Worm (Caenorhabditis elegans) whole organism, L4 larva: ENCODE measurements around the gene B0546.5.
A peak's percentile ranks its signal among the peaks of the same experiment; 100 is the strongest.
"Not testable (repeated sequence)": the region's sequence is repeated elsewhere in the genome, so short reads cannot be mapped to it uniquely, and the experiment has no call there.

Experiments used
- F26F4.8 ChIP-seq: fragments of 200-800 bp; sonication (Bioruptor generic); conservative IDR thresholded peaks from 2 replicates; pipeline ENCODE4 v1.3.6; 2022; ENCODE audit warnings: missing genetic modification characterization, missing compliant biosample characterization
- R02D3.7 ChIP-seq: fragments of 150-350 bp; sonication (generic microtip); optimal IDR thresholded peaks from 3 replicates; lab custom pipeline; 2014; ENCODE audit warnings: missing biosample characterization, missing genetic modification characterization
- T26A8.4 ChIP-seq: fragments of 200-800 bp; sonication (Bioruptor generic); IDR thresholded peaks from 2 replicates; pipeline ENCODE4 v1.3.6; 2022; ENCODE audit warnings: missing genetic modification characterization, missing compliant biosample characterization
- Y5F2A.4 ChIP-seq: fragments of 200-800 bp; sonication (Bioruptor generic); optimal IDR thresholded peaks from 2 replicates; lab custom pipeline; 2018; ENCODE audit warnings: mild to moderate bottlenecking, missing genetic modification characterization, missing compliant biosample characterization
- Y75B8A.6 ChIP-seq: fragments of 200-800 bp; sonication (Bioruptor generic); IDR thresholded peaks from 2 replicates; pipeline ENCODE4 v1.3.6; 2022; ENCODE audit warnings: missing genetic modification reagents, missing genetic modification characterization, missing compliant biosample characterization
- ama-1 ChIP-seq: fragments of 150-350 bp; optimal IDR thresholded peaks from 2 replicates; lab custom pipeline; 2014; ENCODE audit warnings: inconsistent platforms, mixed read lengths
- attf-4 ChIP-seq: sonication (generic microtip); optimal IDR thresholded peaks from 3 replicates; lab custom pipeline; 2017; ENCODE audit warnings: missing biosample characterization, missing genetic modification characterization
- ceh-20 ChIP-seq: fragments of 200-800 bp; sonication (Bioruptor generic); IDR thresholded peaks from 2 replicates; pipeline ENCODE4 v1.3.6; 2022; ENCODE audit warnings: missing genetic modification reagents, missing genetic modification characterization, missing compliant biosample characterization
- ceh-28 ChIP-seq: fragments of 150-350 bp; optimal IDR thresholded peaks from 2 replicates; lab custom pipeline; 2014; ENCODE audit warnings: missing biosample characterization, missing genetic modification reagents, missing genetic modification characterization
- ceh-62 ChIP-seq: sonication (generic microtip); optimal IDR thresholded peaks from 2 replicates; lab custom pipeline; 2017; ENCODE audit warnings: missing biosample characterization, missing genetic modification characterization
- ceh-82 ChIP-seq: sonication (generic microtip); optimal IDR thresholded peaks from 2 replicates; lab custom pipeline; 2017; ENCODE audit warnings: missing biosample characterization, missing genetic modification characterization
- ces-1 ChIP-seq: fragments of 150-350 bp; sonication (generic microtip); optimal IDR thresholded peaks from 4 replicates; lab custom pipeline; 2014; ENCODE audit warnings: missing biosample characterization, missing genetic modification reagents, missing genetic modification characterization
- daf-16 ChIP-seq, 3 experiments: sonication (generic microtip); optimal IDR thresholded peaks; 2 replicates each; lab custom pipeline; 2016 to 2017; ENCODE audit warnings: missing genetic modification characterization in 3 of 3, missing genetic modification reagents in 3 of 3, mild to moderate bottlenecking in 2 of 3, missing compliant biosample characterization in 2 of 3, missing biosample characterization in 1 of 3, moderate library complexity in 1 of 3
- daf-8 ChIP-seq: fragments of 200-800 bp; sonication (Bioruptor generic); IDR thresholded peaks from 2 replicates; pipeline ENCODE4 v1.3.6; 2022; ENCODE audit warnings: missing genetic modification characterization, missing compliant biosample characterization
- dmd-9 ChIP-seq: fragments of 200-800 bp; sonication (Bioruptor generic); IDR thresholded peaks from 2 replicates; pipeline ENCODE4 v1.3.6; 2022; ENCODE audit warnings: missing genetic modification reagents, missing genetic modification characterization, missing compliant biosample characterization
- egl-43 ChIP-seq: fragments of 200-800 bp; sonication (Bioruptor generic); IDR thresholded peaks from 2 replicates; pipeline ENCODE4 v1.3.6; 2022; ENCODE audit warnings: missing genetic modification reagents, missing genetic modification characterization, missing compliant biosample characterization
- hif-1 ChIP-seq, 2 experiments: sonication (generic microtip); optimal IDR thresholded peaks; 2 replicates each; lab custom pipeline; 2016 to 2017; ENCODE audit warnings: missing compliant biosample characterization in 2 of 2, missing genetic modification characterization in 2 of 2, missing genetic modification reagents in 2 of 2, missing genotype in 2 of 2, mild to moderate bottlenecking in 1 of 2
- hlh-30 ChIP-seq: sonication (generic microtip); optimal IDR thresholded peaks from 2 replicates; lab custom pipeline; 2017; ENCODE audit warnings: antibody characterized with exemption, mild to moderate bottlenecking, missing genetic modification characterization, missing compliant biosample characterization; ENCODE audit not compliant: insufficient read depth
- lin-13 ChIP-seq: fragments of 150-350 bp; optimal IDR thresholded peaks from 2 replicates; lab custom pipeline; 2014; ENCODE audit warnings: missing biosample characterization, missing genetic modification reagents, missing genetic modification characterization
- lin-15B ChIP-seq: fragments of 150-350 bp; sonication (generic microtip); optimal IDR thresholded peaks from 3 replicates; lab custom pipeline; 2014; ENCODE audit warnings: missing biosample characterization, missing genetic modification characterization
- madf-9 ChIP-seq: fragments of 200-800 bp; sonication (Bioruptor generic); conservative IDR thresholded peaks from 2 replicates; pipeline ENCODE4 v1.3.6; 2022; ENCODE audit warnings: missing genetic modification reagents, missing genetic modification characterization, missing compliant biosample characterization
- mdl-1 ChIP-seq, 2 experiments: fragments of 150-350 bp in 1 of 2; sonication (generic microtip) in 1 of 2; optimal IDR thresholded peaks; 2 replicates each; lab custom pipeline; 2014 to 2017; ENCODE audit warnings: missing biosample characterization in 2 of 2, missing genetic modification characterization in 2 of 2
- mes-2 ChIP-seq: sonication (generic microtip); optimal IDR thresholded peaks from 2 replicates; lab custom pipeline; 2016; ENCODE audit warnings: missing genotype, mild to moderate bottlenecking, missing genetic modification characterization, missing compliant biosample characterization; ENCODE audit not compliant: poor library complexity, severe bottlenecking
- nhr-25 ChIP-seq: sonication (generic microtip); optimal IDR thresholded peaks from 2 replicates; lab custom pipeline; 2017; ENCODE audit warnings: missing genetic modification characterization, mild to moderate bottlenecking, missing compliant biosample characterization, antibody characterized with exemption, moderate library complexity, borderline replicate concordance; ENCODE audit not compliant: insufficient read depth
- nhr-76 ChIP-seq: fragments of 150-350 bp; optimal IDR thresholded peaks from 2 replicates; lab custom pipeline; 2014; ENCODE audit warnings: missing biosample characterization, missing genetic modification characterization
- php-3 ChIP-seq: fragments of 200-800 bp; sonication (Bioruptor generic); IDR thresholded peaks from 2 replicates; pipeline ENCODE4 v1.3.6; 2022; ENCODE audit warnings: missing genetic modification reagents, missing genetic modification characterization, missing compliant biosample characterization
- rbr-2 ChIP-seq: sonication (generic microtip); optimal IDR thresholded peaks from 2 replicates; lab custom pipeline; 2016; ENCODE audit warnings: missing genotype, missing genetic modification characterization, missing compliant biosample characterization
- set-16 ChIP-seq: fragments of 200-800 bp; sonication (Bioruptor generic); IDR thresholded peaks from 2 replicates; pipeline ENCODE4 v1.3.6; 2022; ENCODE audit warnings: missing genetic modification reagents, missing genetic modification characterization, missing compliant biosample characterization
- tra-1 ChIP-seq: fragments of 200-800 bp; sonication (Bioruptor generic); IDR thresholded peaks from 2 replicates; pipeline ENCODE4 v1.3.6; 2022; ENCODE audit warnings: missing genetic modification reagents, missing genetic modification characterization, missing compliant biosample characterization
- unc-39 ChIP-seq: sonication (generic microtip); optimal IDR thresholded peaks from 2 replicates; lab custom pipeline; 2017; ENCODE audit warnings: missing biosample characterization, missing genetic modification characterization
- unc-62 ChIP-seq, 3 experiments: fragments of 150-350 bp in 1 of 3; sonication (generic microtip); optimal IDR thresholded peaks in 2 of 3; peaks in 1 of 3; 1 replicate in 1 of 3; 2 replicates in 2 of 3; lab custom pipeline; 2014 to 2017; ENCODE audit warnings: missing biosample characterization in 3 of 3, missing genetic modification characterization in 3 of 3, missing genetic modification reagents in 3 of 3, missing genotype in 1 of 3
- zag-1 ChIP-seq: fragments of 150-350 bp; optimal IDR thresholded peaks from 2 replicates; lab custom pipeline; 2014; ENCODE audit warnings: missing biosample characterization, missing genetic modification characterization
- zfp-2 ChIP-seq: sonication (generic microtip); optimal IDR thresholded peaks from 2 replicates; lab custom pipeline; 2016; ENCODE audit warnings: mild to moderate bottlenecking, missing genetic modification characterization, missing compliant biosample characterization
- ztf-7 ChIP-seq: fragments of 150-350 bp; optimal IDR thresholded peaks from 2 replicates; lab custom pipeline; 2014; ENCODE audit warnings: missing biosample characterization, missing genetic modification characterization

Gene B0546.5

DNA sequence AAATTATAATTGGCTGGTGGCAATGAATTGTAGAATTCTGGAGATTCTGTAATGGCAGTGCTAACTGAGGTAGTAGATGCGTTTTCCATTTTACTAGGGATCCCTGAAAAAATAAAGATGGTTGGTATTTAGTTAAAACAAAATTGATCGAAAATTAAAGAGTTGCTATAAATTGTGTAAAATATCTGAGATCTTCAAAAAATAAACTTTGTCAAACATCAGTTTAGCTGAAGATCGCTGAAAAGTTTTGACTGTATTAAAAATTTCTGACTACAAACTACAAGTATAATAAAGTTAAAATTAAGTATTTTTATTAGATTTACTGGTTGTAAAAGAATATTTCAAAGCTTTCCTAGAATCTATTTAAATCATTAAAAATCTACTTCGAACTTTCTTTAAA lies at the start of gene B0546.5:
Gene B0546.5, minus strand, starts transcription at position 101 of the 400 bp plus-strand sequence.
- TF ChIP-seq ceh-20; unc-39; ceh-82 (tag; lab: Kevin White, UChicago): not testable (repeated sequence)

DNA sequence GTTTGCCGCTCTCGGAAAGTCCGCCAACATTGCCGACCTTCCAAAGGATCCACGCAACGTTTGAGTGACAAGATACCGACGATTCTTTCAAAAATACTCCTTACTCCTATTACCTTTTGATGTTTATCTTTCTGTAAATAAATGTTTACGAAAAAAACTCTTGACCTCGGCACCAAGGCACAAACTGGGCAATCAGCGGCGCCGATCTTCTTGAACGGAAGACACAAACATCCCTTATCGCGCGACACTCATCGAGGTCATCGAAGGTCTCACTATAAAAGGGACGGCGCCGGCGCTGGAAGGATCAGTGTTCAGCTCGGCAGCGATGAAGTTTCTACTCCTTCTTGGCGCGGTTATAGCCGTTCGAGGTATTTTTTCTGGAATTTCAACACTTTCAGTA lies 49.5 kb upstream of the B0546.5 start, which contains the start of gene grd-3:
Gene grd-3, plus strand, starts transcription at position 302 of the 400 bp plus-strand sequence.
- no peak for TF ChIP-seq mdl-1 (tag; optimal IDR thresholded peaks at IDR 0.05; lab: Kevin White, UChicago)
- TF ChIP-seq attf-4 = no peak
- no peak for TF ChIP-seq Y5F2A.4 (GFP tag; lab: Kevin White, UChicago)
- TF ChIP-seq php-3 (GFP tag; lab: Robert Waterston, UW) = no peak
- no peak for TF ChIP-seq daf-16 (GFP tag; optimal IDR thresholded peaks at IDR 0.05; lab: Kevin White, UChicago)
- no peak for TF ChIP-seq daf-16 (tag; optimal IDR thresholded peaks at IDR 0.05; lab: Kevin White, UChicago)
- no peak for TF ChIP-seq R02D3.7 (tag; lab: Kevin White, UChicago)
- no peak for TF ChIP-seq ztf-7
- TF ChIP-seq ceh-62 = no peak
- no peak for TF ChIP-seq dmd-9
- no peak for TF ChIP-seq lin-13 (GFP tag; lab: Kevin White, UChicago)
- no peak for TF ChIP-seq hlh-30 (tag; lab: Kevin White, UChicago)
- no peak for TF ChIP-seq ama-1 (lab: Kevin White, UChicago)
- no peak for TF ChIP-seq Y75B8A.6
- no peak for TF ChIP-seq T26A8.4 (GFP tag; lab: Robert Waterston, UW)
- no peak for TF ChIP-seq nhr-25

DNA sequence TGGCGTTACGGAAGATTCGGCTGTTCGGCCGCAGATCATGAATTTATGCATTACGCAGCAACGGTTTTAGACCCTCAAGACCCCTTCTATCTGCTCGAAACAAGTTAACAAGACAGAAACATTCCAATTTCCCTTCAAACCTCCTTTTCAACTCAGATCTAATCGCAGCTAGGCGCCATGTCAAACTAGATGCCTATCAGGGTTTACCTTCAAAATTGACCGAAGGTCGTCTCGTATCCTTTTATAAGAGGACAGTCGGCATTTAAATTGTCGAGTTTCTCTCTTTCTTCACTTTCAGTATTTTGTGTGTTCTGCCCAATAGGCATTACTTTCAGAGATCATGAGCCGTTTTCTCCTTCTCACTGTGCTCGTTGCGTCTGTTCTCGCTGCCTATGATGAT lies 48.1 kb upstream of the B0546.5 start, which contains the start of gene grd-13:
Gene grd-13, plus strand, starts transcription at position 291 of the 400 bp plus-strand sequence.
- no peak for TF ChIP-seq Y5F2A.4 (GFP tag; lab: Kevin White, UChicago)
- peak in 1 of 2 experiments; percentile 32 for TF ChIP-seq unc-62 (GFP tag; optimal IDR thresholded peaks at IDR 0.05 in 1 of 2; lab: Kevin White, UChicago)
- TF ChIP-seq unc-62 (tag; optimal IDR thresholded peaks at IDR 0.05; lab: Kevin White, UChicago) = no peak
- no peak for TF ChIP-seq hif-1 (tag; optimal IDR thresholded peaks at IDR 0.05; lab: Kevin White, UChicago)

DNA sequence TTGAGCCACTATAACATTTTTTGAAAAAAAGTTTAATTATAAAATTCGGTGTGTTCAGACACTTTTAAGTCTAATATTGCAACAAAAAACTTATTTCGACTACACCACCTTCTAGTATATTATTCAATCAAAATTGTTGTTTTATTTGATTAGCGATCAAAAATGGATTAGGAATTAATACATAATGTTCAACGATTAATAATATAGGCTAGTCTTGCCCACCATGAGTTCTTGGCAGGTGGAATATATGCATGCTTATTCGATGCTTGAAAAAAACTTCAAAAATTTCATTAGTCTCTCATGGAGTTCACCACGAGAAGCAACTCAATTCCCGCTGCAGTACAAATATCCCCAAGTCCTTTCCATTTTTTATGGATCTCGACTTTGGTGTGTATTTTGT lies 46.1 kb upstream of the B0546.5 start, which contains the start of gene srz-32:
Gene srz-32, plus strand, starts transcription at position 301 of the 400 bp plus-strand sequence.
- TF ChIP-seq F26F4.8 (GFP tag; lab: Robert Waterston, UW) = no peak
- TF ChIP-seq daf-8 (GFP tag; lab: Robert Waterston, UW) = no peak
- TF ChIP-seq rbr-2 = no peak
- no peak for TF ChIP-seq egl-43 (GFP tag; lab: Robert Waterston, UW)
- TF ChIP-seq tra-1 = no peak
- TF ChIP-seq ces-1 = no peak
- no peak for TF ChIP-seq zfp-2
- TF ChIP-seq madf-9 (GFP tag; lab: Robert Waterston, UW) = no peak
- TF ChIP-seq zag-1 (tag; lab: Kevin White, UChicago) = no peak
- no peak for TF ChIP-seq ceh-28 (tag; lab: Kevin White, UChicago)
- no peak for TF ChIP-seq nhr-76 (tag; lab: Kevin White, UChicago)
- no peak for TF ChIP-seq php-3 (GFP tag; lab: Robert Waterston, UW)
- no peak for TF ChIP-seq Y75B8A.6

DNA sequence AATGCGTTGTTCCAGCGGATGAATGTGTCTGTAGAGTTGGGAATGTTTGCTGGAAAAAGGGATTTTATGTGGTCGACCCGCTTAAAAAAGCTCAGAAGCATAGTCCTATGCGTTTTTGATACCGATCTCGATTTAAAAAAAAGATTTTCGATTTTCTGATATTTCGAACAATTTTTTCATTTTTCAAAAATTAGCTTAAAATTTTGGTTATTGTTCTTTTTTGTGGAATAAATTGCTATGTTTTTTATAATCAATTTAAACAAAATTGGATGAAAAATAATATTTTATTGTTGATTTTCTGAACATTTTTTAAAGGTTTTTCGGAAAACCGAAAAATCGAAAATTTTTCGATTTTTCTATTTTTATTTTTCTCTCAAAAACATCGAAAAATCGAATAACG lies 43.5 kb upstream of the B0546.5 start, which contains the start of gene C04C3.7:
Gene C04C3.7, minus strand, starts transcription at position 101 of the 400 bp plus-strand sequence.
- not testable (repeated sequence) for TF ChIP-seq set-16; lin-15B (tag; lab: Kevin White, UChicago); mes-2
